Worm (Caenorhabditis elegans) whole organism, L4 larva: ENCODE data around the gene ife-4.

Experiments
- F49E8.2 ChIP-seq: sonication (generic microtip); optimal IDR thresholded peaks from 2 replicates; lab custom pipeline; 2016; ENCODE audit warnings: missing compliant biosample characterization, mild to moderate bottlenecking, missing genetic modification characterization, borderline replicate concordance
- R02D3.7 ChIP-seq: fragments of 150-350 bp; sonication (generic microtip); optimal IDR thresholded peaks from 3 replicates; lab custom pipeline; 2014; ENCODE audit warnings: missing biosample characterization, missing genetic modification characterization
- T20F7.1 ChIP-seq: fragments of 200-800 bp; sonication (Bioruptor generic); optimal IDR thresholded peaks from 2 replicates; lab custom pipeline; 2018; ENCODE audit warnings: mild to moderate bottlenecking, missing genetic modification characterization, missing compliant biosample characterization
- Y48G9A.11 ChIP-seq: fragments of 200-800 bp; sonication (Bioruptor generic); IDR thresholded peaks from 2 replicates; pipeline ENCODE4 v1.3.6; 2022; ENCODE audit warnings: missing genetic modification reagents, missing genetic modification characterization, missing compliant biosample characterization
- Y5F2A.4 ChIP-seq: fragments of 200-800 bp; sonication (Bioruptor generic); optimal IDR thresholded peaks from 2 replicates; lab custom pipeline; 2018; ENCODE audit warnings: mild to moderate bottlenecking, missing genetic modification characterization, missing compliant biosample characterization
- aly-2 ChIP-seq: sonication (generic microtip); optimal IDR thresholded peaks from 2 replicates; lab custom pipeline; 2018; ENCODE audit warnings: missing biosample characterization, missing genetic modification characterization
- ctbp-1 ChIP-seq: fragments of 200-800 bp; sonication (Bioruptor generic); IDR thresholded peaks from 2 replicates; pipeline ENCODE4 v1.3.6; 2022; ENCODE audit warnings: missing genetic modification reagents, missing genetic modification characterization, missing compliant biosample characterization
- dpl-1 ChIP-seq: fragments of 150-350 bp; optimal IDR thresholded peaks from 2 replicates; lab custom pipeline; 2014; ENCODE audit warnings: missing biosample characterization, missing genetic modification reagents, missing genetic modification characterization
- dve-1 ChIP-seq: sonication (generic microtip); optimal IDR thresholded peaks from 2 replicates; lab custom pipeline; 2017; ENCODE audit warnings: antibody characterized with exemption, mild to moderate bottlenecking, missing genetic modification characterization, missing compliant biosample characterization; ENCODE audit not compliant: insufficient read depth
- egl-43 ChIP-seq: fragments of 200-800 bp; sonication (Bioruptor generic); IDR thresholded peaks from 2 replicates; pipeline ENCODE4 v1.3.6; 2022; ENCODE audit warnings: missing genetic modification reagents, missing genetic modification characterization, missing compliant biosample characterization
- fkh-10 ChIP-seq: fragments of 150-350 bp; optimal IDR thresholded peaks from 2 replicates; lab custom pipeline; 2014; ENCODE audit warnings: missing biosample characterization, missing genetic modification reagents, missing genetic modification characterization
- fos-1 ChIP-seq: fragments of 150-350 bp; optimal IDR thresholded peaks from 2 replicates; lab custom pipeline; 2014; ENCODE audit warnings: missing biosample characterization, missing genetic modification characterization
- hlh-11 ChIP-seq: fragments of 200-800 bp; sonication (Bioruptor generic); optimal IDR thresholded peaks from 2 replicates; lab custom pipeline; 2018; ENCODE audit warnings: mild to moderate bottlenecking, missing genetic modification characterization, missing compliant biosample characterization
- hlh-30 ChIP-seq: sonication (generic microtip); optimal IDR thresholded peaks from 2 replicates; lab custom pipeline; 2017; ENCODE audit warnings: antibody characterized with exemption, mild to moderate bottlenecking, missing genetic modification characterization, missing compliant biosample characterization; ENCODE audit not compliant: insufficient read depth
- hmg-1.1 ChIP-seq: fragments of 200-800 bp; sonication (Bioruptor generic); IDR thresholded peaks from 2 replicates; pipeline ENCODE4 v1.3.6; 2022; ENCODE audit warnings: missing genetic modification reagents, missing genetic modification characterization, missing compliant biosample characterization
- jun-1 ChIP-seq: fragments of 150-350 bp; optimal IDR thresholded peaks from 2 replicates; lab custom pipeline; 2014; ENCODE audit warnings: missing biosample characterization, missing genetic modification reagents, missing genetic modification characterization
- lir-3 ChIP-seq: sonication (generic microtip); optimal IDR thresholded peaks from 2 replicates; lab custom pipeline; 2016; ENCODE audit warnings: mild to moderate bottlenecking, missing genetic modification characterization, missing compliant biosample characterization
- lsy-2 ChIP-seq, 2 experiments: fragments of 150-350 bp in 1 of 2; sonication (generic microtip) in 1 of 2; optimal IDR thresholded peaks; 2 replicates each; lab custom pipeline; 2014 to 2017; ENCODE audit warnings: missing biosample characterization in 2 of 2, missing genetic modification characterization in 2 of 2
- mdt-29 ChIP-seq: fragments of 200-800 bp; sonication (Bioruptor generic); IDR thresholded peaks from 2 replicates; pipeline ENCODE4 v1.3.6; 2022; ENCODE audit warnings: missing genetic modification reagents, missing genetic modification characterization, missing compliant biosample characterization
- mep-1 ChIP-seq: fragments of 150-350 bp; sonication (generic microtip); optimal IDR thresholded peaks from 3 replicates; lab custom pipeline; 2014; ENCODE audit warnings: missing biosample characterization, missing genetic modification characterization
- mxl-2 ChIP-seq: fragments of 200-800 bp; sonication (Bioruptor generic); conservative IDR thresholded peaks from 2 replicates; pipeline ENCODE4 v1.3.6; 2022; ENCODE audit warnings: missing genetic modification reagents, missing genetic modification characterization, missing compliant biosample characterization
- mxl-3 ChIP-seq: fragments of 200-800 bp; sonication (Bioruptor generic); optimal IDR thresholded peaks from 2 replicates; lab custom pipeline; 2018; ENCODE audit warnings: mild to moderate bottlenecking, missing genetic modification characterization, missing compliant biosample characterization
- nhr-11 ChIP-seq: fragments of 150-350 bp; optimal IDR thresholded peaks from 2 replicates; lab custom pipeline; 2014; ENCODE audit warnings: missing biosample characterization, missing genetic modification characterization
- nhr-111 ChIP-seq: fragments of 200-800 bp; sonication (Bioruptor generic); optimal IDR thresholded peaks from 2 replicates; lab custom pipeline; 2018; ENCODE audit warnings: mild to moderate bottlenecking, missing genetic modification characterization, missing compliant biosample characterization
- nhr-237 ChIP-seq: sonication (generic microtip); optimal IDR thresholded peaks from 2 replicates; lab custom pipeline; 2017; ENCODE audit warnings: missing biosample characterization, missing genetic modification characterization
- nhr-28 ChIP-seq: fragments of 150-350 bp; optimal IDR thresholded peaks from 2 replicates; lab custom pipeline; 2014; ENCODE audit warnings: missing biosample characterization, missing genetic modification characterization
- nhr-42 ChIP-seq: fragments of 200-800 bp; sonication (Bioruptor generic); IDR thresholded peaks from 2 replicates; pipeline ENCODE4 v1.3.6; 2022; ENCODE audit warnings: missing genetic modification characterization, missing compliant biosample characterization
- nhr-76 ChIP-seq: fragments of 150-350 bp; optimal IDR thresholded peaks from 2 replicates; lab custom pipeline; 2014; ENCODE audit warnings: missing biosample characterization, missing genetic modification characterization
- php-3 ChIP-seq: fragments of 200-800 bp; sonication (Bioruptor generic); IDR thresholded peaks from 2 replicates; pipeline ENCODE4 v1.3.6; 2022; ENCODE audit warnings: missing genetic modification reagents, missing genetic modification characterization, missing compliant biosample characterization
- pqm-1 ChIP-seq: sonication (generic microtip); optimal IDR thresholded peaks from 2 replicates; lab custom pipeline; 2017; ENCODE audit warnings: missing biosample characterization, missing genetic modification characterization
- saeg-2 ChIP-seq: fragments of 200-800 bp; sonication (Bioruptor generic); IDR thresholded peaks from 2 replicates; pipeline ENCODE4 v1.3.6; 2022; ENCODE audit warnings: missing genetic modification reagents, missing genetic modification characterization, missing compliant biosample characterization
- snpc-1.2 ChIP-seq: fragments of 200-800 bp; sonication (Bioruptor generic); IDR thresholded peaks from 2 replicates; pipeline ENCODE4 v1.3.6; 2022; ENCODE audit warnings: missing genetic modification reagents, missing genetic modification characterization, missing compliant biosample characterization
- snpc-4 ChIP-seq: fragments of 150-350 bp; optimal IDR thresholded peaks from 2 replicates; lab custom pipeline; 2014; ENCODE audit warnings: missing biosample characterization, missing genetic modification characterization
- tag-97 ChIP-seq: fragments of 200-800 bp; sonication (Bioruptor generic); IDR thresholded peaks from 2 replicates; pipeline ENCODE4 v1.3.6; 2022; ENCODE audit warnings: missing genetic modification characterization, missing compliant biosample characterization
- unc-130 ChIP-seq: sonication (generic microtip); optimal IDR thresholded peaks from 2 replicates; lab custom pipeline; 2016; ENCODE audit warnings: missing genetic modification reagents, missing genetic modification characterization, missing compliant biosample characterization
- unc-39 ChIP-seq: sonication (generic microtip); optimal IDR thresholded peaks from 2 replicates; lab custom pipeline; 2017; ENCODE audit warnings: missing biosample characterization, missing genetic modification characterization
- unc-62 ChIP-seq, 3 experiments: fragments of 150-350 bp in 1 of 3; sonication (generic microtip); optimal IDR thresholded peaks in 2 of 3; peaks in 1 of 3; 1 replicate in 1 of 3; 2 replicates in 2 of 3; lab custom pipeline; 2014 to 2017; ENCODE audit warnings: missing biosample characterization in 3 of 3, missing genetic modification characterization in 3 of 3, missing genetic modification reagents in 3 of 3, missing genotype in 1 of 3
- zag-1 ChIP-seq: fragments of 150-350 bp; optimal IDR thresholded peaks from 2 replicates; lab custom pipeline; 2014; ENCODE audit warnings: missing biosample characterization, missing genetic modification characterization

The ife-4 gene

ce11 chrX:1120326-1120725 is 16.3 kb downstream of the ife-4 start (continued):
- TF ChIP-seq nhr-28 (tag; lab: Kevin White, UChicago): no peak
- no peak for TF ChIP-seq pqm-1 (tag; lab: Kevin White, UChicago)
- TF ChIP-seq zag-1 (tag; lab: Kevin White, UChicago): no peak
- no peak for TF ChIP-seq lir-3 (tag; lab: Kevin White, UChicago)

ce11 chrX:1121575-1121974 is 17.6 kb downstream of the ife-4 start:
- TF ChIP-seq mdt-29 (GFP tag; lab: Robert Waterston, UW) (no peak), nhr-237 (no peak), nhr-111 (GFP tag; lab: Kevin White, UChicago) (no peak), dpl-1 (no peak), jun-1 (tag; lab: Kevin White, UChicago) (no peak), ctbp-1 (GFP tag; lab: Robert Waterston, UW) (no peak), fkh-10 (GFP tag; lab: Kevin White, UChicago) (no peak), tag-97 (GFP tag; lab: Robert Waterston, UW) (no peak), lir-3 (tag; lab: Kevin White, UChicago) (no peak)

- peak; percentile 47 for TF ChIP-seq nhr-11
- no peak for TF ChIP-seq mxl-2 (GFP tag; lab: Robert Waterston, UW)
- TF ChIP-seq ctbp-1 (GFP tag; lab: Robert Waterston, UW): no peak
- TF ChIP-seq egl-43 (GFP tag; lab: Robert Waterston, UW): no peak
- no peak for TF ChIP-seq nhr-42 (GFP tag; lab: Robert Waterston, UW)
- no peak for TF ChIP-seq Y5F2A.4 (GFP tag; lab: Kevin White, UChicago)
- no peak for TF ChIP-seq aly-2
- TF ChIP-seq unc-130 (GFP tag; lab: Kevin White, UChicago): no peak
- TF ChIP-seq dve-1 (tag; lab: Kevin White, UChicago): no peak
- no peak for TF ChIP-seq R02D3.7
- no peak for TF ChIP-seq fos-1
- TF ChIP-seq nhr-76 (tag; lab: Kevin White, UChicago): no peak
- peak; percentile 20 for TF ChIP-seq mep-1 (tag; lab: Kevin White, UChicago)
- TF ChIP-seq mxl-3 (GFP tag; lab: Kevin White, UChicago): peak; percentile 6
- TF ChIP-seq hlh-11 (tag; lab: Kevin White, UChicago): peak; percentile 1
- peak in 1 of 2 experiments; percentile 100 for TF ChIP-seq unc-62 (GFP tag; optimal IDR thresholded peaks at IDR 0.05 in 1 of 2; lab: Kevin White, UChicago)
- TF ChIP-seq unc-62 (tag; optimal IDR thresholded peaks at IDR 0.05; lab: Kevin White, UChicago): no peak
- no peak for TF ChIP-seq snpc-4 (tag; lab: Kevin White, UChicago)
- TF ChIP-seq nhr-28 (tag; lab: Kevin White, UChicago): peak; percentile 31
- TF ChIP-seq hlh-30 (tag; lab: Kevin White, UChicago): peak; percentile 85
- TF ChIP-seq F49E8.2 (tag; lab: Kevin White, UChicago): no peak
- peak in 1 of 2 experiments; percentile 3 for TF ChIP-seq lsy-2 (tag; optimal IDR thresholded peaks at IDR 0.05; lab: Kevin White, UChicago)
- no peak for TF ChIP-seq snpc-1.2 (GFP tag; lab: Robert Waterston, UW)
- TF ChIP-seq hmg-1.1 (GFP tag; lab: Robert Waterston, UW): no peak
- TF ChIP-seq, all 104 proteins: peak for 8
Measured at ce11 chrX:1122198-1122597, 18.2 kb downstream of the ife-4 start.

- TF ChIP-seq php-3 (GFP tag; lab: Robert Waterston, UW) (no peak), lsy-2 (tag; optimal IDR thresholded peaks at IDR 0.05; lab: Kevin White, UChicago) (no peak), ctbp-1 (GFP tag; lab: Robert Waterston, UW) (no peak), tag-97 (GFP tag; lab: Robert Waterston, UW) (no peak), T20F7.1 (GFP tag; lab: Kevin White, UChicago) (no peak), unc-39 (no peak), Y48G9A.11 (GFP tag; lab: Robert Waterston, UW) (no peak), saeg-2 (GFP tag; lab: Robert Waterston, UW) (no peak)
Measured at ce11 chrX:1123471-1123870, 19.5 kb downstream of the ife-4 start.
